Fruit fly (Drosophila melanogaster) whole organism, embryonic: ENCODE results near the gene mRpL20.
A peak's percentile ranks its signal among the peaks of the same experiment; 100 is the strongest.

Experiments used
- Atf6 ChIP-seq: fragments of 200-800 bp; sonication (Bioruptor generic); IDR thresholded peaks from 2 replicates; pipeline ENCODE4 v1.3.6; 2022; ENCODE audit warnings: missing biosample characterization, missing genetic modification characterization
- CG1024 ChIP-seq: fragments of 200-800 bp; sonication (Bioruptor generic); IDR thresholded peaks from 2 replicates; pipeline ENCODE4 v1.3.6; 2022; ENCODE audit warnings: missing biosample characterization, missing genetic modification characterization
- CG10979 ChIP-seq: fragments of 200-800 bp; sonication (Bioruptor generic); optimal IDR thresholded peaks from 2 replicates; lab custom pipeline; 2018; ENCODE audit warnings: missing biosample characterization, mild to moderate bottlenecking, missing genetic modification characterization, moderate library complexity
- CG11456 ChIP-seq: fragments of 200-800 bp; sonication (Bioruptor generic); IDR thresholded peaks from 3 replicates; pipeline ENCODE4 v1.3.6; 2022; ENCODE audit warnings: missing biosample characterization, missing genetic modification characterization
- CG12391 ChIP-seq: fragments of 200-800 bp; sonication (Bioruptor generic); optimal IDR thresholded peaks from 3 replicates; lab custom pipeline; 2018; ENCODE audit warnings: missing biosample characterization, mild to moderate bottlenecking, missing genetic modification characterization, moderate library complexity
- CG13894 ChIP-seq: fragments of 200-800 bp; sonication (Bioruptor generic); optimal IDR thresholded peaks from 3 replicates; lab custom pipeline; 2018; ENCODE audit warnings: missing biosample characterization, mild to moderate bottlenecking, missing genetic modification characterization, moderate library complexity
- CG17829 ChIP-seq: fragments of 200-800 bp; optimal IDR thresholded peaks from 2 replicates; lab custom pipeline; 2019; ENCODE audit warnings: missing biosample characterization, mild to moderate bottlenecking, missing genetic modification characterization, moderate library complexity
- CG2120 ChIP-seq: fragments of 200-800 bp; sonication (Bioruptor generic); optimal IDR thresholded peaks from 3 replicates; lab custom pipeline; 2016; ENCODE audit warnings: missing biosample characterization, missing genetic modification characterization
- CG2712 ChIP-seq: fragments of 200-800 bp; optimal IDR thresholded peaks from 3 replicates; lab custom pipeline; 2019; ENCODE audit warnings: missing biosample characterization, mild to moderate bottlenecking, missing genetic modification characterization, moderate library complexity
- CG30431 ChIP-seq: fragments of 200-800 bp; sonication (Bioruptor generic); optimal IDR thresholded peaks from 2 replicates; lab custom pipeline; 2017; ENCODE audit warnings: missing biosample characterization, missing genetic modification characterization
- CG31224 ChIP-seq: fragments of 200-800 bp; sonication (Bioruptor generic); IDR thresholded peaks from 2 replicates; pipeline ENCODE4 v1.3.6; 2022; ENCODE audit warnings: missing biosample characterization, missing genetic modification characterization
- CG4424 ChIP-seq: fragments of 200-800 bp; sonication (Bioruptor generic); optimal IDR thresholded peaks from 3 replicates; lab custom pipeline; 2016; ENCODE audit warnings: missing biosample characterization, missing genetic modification characterization
- CG4617 ChIP-seq: fragments of 200-800 bp; sonication (Bioruptor generic); optimal IDR thresholded peaks from 3 replicates; lab custom pipeline; 2016; ENCODE audit warnings: missing biosample characterization, missing genetic modification characterization, borderline replicate concordance
- CG6254 ChIP-seq: fragments of 200-800 bp; sonication (Bioruptor generic); optimal IDR thresholded peaks from 3 replicates; lab custom pipeline; 2017; ENCODE audit warnings: mild to moderate bottlenecking, missing biosample characterization, missing genetic modification reagents, missing genetic modification characterization
- CG6272 ChIP-seq: fragments of 200-800 bp; sonication (Bioruptor generic); IDR thresholded peaks from 2 replicates; pipeline ENCODE4 v1.3.6; 2022; ENCODE audit warnings: missing biosample characterization, missing genetic modification characterization
- CG7839 ChIP-seq: fragments of 200-800 bp; sonication (Bioruptor generic); optimal IDR thresholded peaks from 3 replicates; lab custom pipeline; 2018; ENCODE audit warnings: missing biosample characterization, mild to moderate bottlenecking, missing genetic modification characterization, moderate library complexity
- CG8924 ChIP-seq: fragments of 200-800 bp; optimal IDR thresholded peaks from 3 replicates; lab custom pipeline; 2019; ENCODE audit warnings: missing biosample characterization, mild to moderate bottlenecking, missing genetic modification characterization, moderate library complexity
- CG9727 ChIP-seq: fragments of 200-800 bp; sonication (Bioruptor generic); optimal IDR thresholded peaks from 3 replicates; lab custom pipeline; 2017; ENCODE audit warnings: missing biosample characterization, mild to moderate bottlenecking, missing genetic modification characterization
- CoRest ChIP-seq: fragments of 200-800 bp; sonication (Bioruptor generic); optimal IDR thresholded peaks from 3 replicates; lab custom pipeline; 2018; ENCODE audit warnings: missing biosample characterization, mild to moderate bottlenecking, missing genetic modification characterization, moderate library complexity
- Hr51 ChIP-seq, 2 experiments: fragments of 200-800 bp; sonication (Bioruptor generic); optimal IDR thresholded peaks; 2 replicates in 1 of 2; 3 replicates in 1 of 2; lab custom pipeline; 2016 to 2018; ENCODE audit warnings: missing biosample characterization in 2 of 2, missing genetic modification characterization in 2 of 2, mild to moderate bottlenecking in 1 of 2, moderate library complexity in 1 of 2
- Oaz ChIP-seq: fragments of 200-800 bp; sonication (Bioruptor generic); IDR thresholded peaks from 2 replicates; pipeline ENCODE4 v1.3.6; 2022; ENCODE audit warnings: missing biosample characterization, missing genetic modification characterization
- Oli ChIP-seq: fragments of 200-800 bp; sonication (Bioruptor generic); optimal IDR thresholded peaks from 2 replicates; lab custom pipeline; 2018; ENCODE audit warnings: missing biosample characterization, mild to moderate bottlenecking, missing genetic modification characterization, moderate library complexity
- Pdp1 ChIP-seq, 2 experiments: fragments of 200-800 bp; sonication (Bioruptor generic); optimal IDR thresholded peaks; 3 replicates each; lab custom pipeline; 2016; ENCODE audit warnings: missing biosample characterization in 2 of 2, missing genetic modification characterization in 2 of 2, mild to moderate bottlenecking in 1 of 2, moderate library complexity in 1 of 2
- Rfx ChIP-seq: fragments of 200-800 bp; sonication (Bioruptor generic); IDR thresholded peaks from 2 replicates; pipeline ENCODE4 v1.3.6; 2022; ENCODE audit warnings: missing biosample characterization, missing genetic modification characterization
- Scr ChIP-seq: fragments of 200-800 bp; sonication (Bioruptor generic); IDR thresholded peaks from 2 replicates; pipeline ENCODE4 v1.3.6; 2022; ENCODE audit warnings: missing biosample characterization, missing genetic modification characterization; ENCODE audit not compliant: partially characterized antibody
- Ssrp ChIP-seq: fragments of 200-800 bp; sonication (Bioruptor generic); optimal IDR thresholded peaks from 2 replicates; lab custom pipeline; 2018; ENCODE audit warnings: missing biosample characterization, mild to moderate bottlenecking, missing genetic modification characterization, moderate library complexity
- Xrp1 ChIP-seq: fragments of 200-800 bp; sonication (Bioruptor generic); IDR thresholded peaks from 2 replicates; pipeline ENCODE4 v1.3.6; 2022; ENCODE audit warnings: missing biosample characterization, missing genetic modification characterization
- ap ChIP-seq: fragments of 200-800 bp; sonication (Bioruptor generic); IDR thresholded peaks from 2 replicates; pipeline ENCODE4 v1.3.6; 2022; ENCODE audit warnings: missing biosample characterization, missing genetic modification characterization
- az2 ChIP-seq: fragments of 200-800 bp; sonication (Bioruptor generic); optimal IDR thresholded peaks from 3 replicates; lab custom pipeline; 2016; ENCODE audit warnings: missing biosample characterization, missing genetic modification characterization
- dpn ChIP-seq, 2 experiments: fragments of 200-800 bp; sonication (Bioruptor generic); optimal IDR thresholded peaks; 3 replicates each; lab custom pipeline; 2016; ENCODE audit warnings: missing biosample characterization in 2 of 2, missing genetic modification characterization in 2 of 2
- dysf ChIP-seq: fragments of 200-800 bp; sonication (Bioruptor generic); IDR thresholded peaks from 3 replicates; pipeline ENCODE4 v1.3.6; 2022; ENCODE audit warnings: missing biosample characterization, missing genetic modification characterization
- emc ChIP-seq: fragments of 200-800 bp; sonication (Bioruptor generic); optimal IDR thresholded peaks from 2 replicates; lab custom pipeline; 2016; ENCODE audit warnings: missing biosample characterization, missing genetic modification characterization
- exex ChIP-seq: fragments of 200-800 bp; sonication (Bioruptor generic); optimal IDR thresholded peaks from 4 replicates; lab custom pipeline; 2018; ENCODE audit warnings: missing biosample characterization, mild to moderate bottlenecking, missing genetic modification characterization, moderate library complexity
- gem ChIP-seq: fragments of 200-800 bp; sonication (Bioruptor generic); optimal IDR thresholded peaks from 2 replicates; lab custom pipeline; 2019; ENCODE audit warnings: missing biosample characterization, mild to moderate bottlenecking, missing genetic modification characterization, moderate library complexity
- gfzf ChIP-seq: fragments of 200-800 bp; sonication (Bioruptor generic); optimal IDR thresholded peaks from 2 replicates; lab custom pipeline; 2016; ENCODE audit warnings: missing biosample characterization, mild to moderate bottlenecking, missing genetic modification characterization, moderate library complexity
- grn ChIP-seq: fragments of 200-800 bp; sonication (Bioruptor generic); optimal IDR thresholded peaks from 3 replicates; lab custom pipeline; 2017; ENCODE audit warnings: missing biosample characterization, missing genetic modification characterization
- jing ChIP-seq: fragments of 200-800 bp; sonication (Bioruptor generic); optimal IDR thresholded peaks from 2 replicates; lab custom pipeline; 2018; ENCODE audit warnings: missing biosample characterization, mild to moderate bottlenecking, missing genetic modification characterization
- kay ChIP-seq: fragments of 200-800 bp; sonication (Bioruptor generic); optimal IDR thresholded peaks from 2 replicates; lab custom pipeline; 2016; ENCODE audit warnings: missing biosample characterization, missing genetic modification characterization
- lab ChIP-seq: fragments of 200-800 bp; sonication (Bioruptor generic); optimal IDR thresholded peaks from 3 replicates; lab custom pipeline; 2017; ENCODE audit warnings: missing biosample characterization, missing genetic modification characterization, mild to moderate bottlenecking, moderate library complexity, missing genetic modification reagents
- lmd ChIP-seq: fragments of 200-800 bp; sonication (Bioruptor generic); IDR thresholded peaks from 2 replicates; pipeline ENCODE4 v1.3.6; 2022; ENCODE audit warnings: missing biosample characterization, missing genetic modification characterization
- pan ChIP-seq, 4 experiments: fragments of >200 bp in 3 of 4; fragments of 200-800 bp in 1 of 4; sonication (Bioruptor generic) in 1 of 4; optimal IDR thresholded peaks in 3 of 4; IDR thresholded peaks in 1 of 4; 2 replicates each; pipeline versions ENCODE4 v1.3.6 to Lab custom; 2017 to 2022; ENCODE audit warnings: missing biosample characterization in 2 of 4, missing genetic modification characterization in 2 of 4, mixed read lengths in 1 of 4
- prd ChIP-seq, 3 experiments: fragments of >200 bp in 2 of 3; fragments of 200-800 bp in 1 of 3; sonication (Bioruptor generic) in 1 of 3; optimal IDR thresholded peaks in 2 of 3; IDR thresholded peaks in 1 of 3; 2 replicates in 2 of 3; 3 replicates in 1 of 3; pipeline versions ENCODE4 v1.3.6 to Lab custom; 2017 to 2022; ENCODE audit warnings: missing biosample characterization in 1 of 3, missing genetic modification characterization in 1 of 3
- row ChIP-seq: fragments of 200-800 bp; sonication (Bioruptor generic); IDR thresholded peaks from 3 replicates; pipeline ENCODE4 v1.3.6; 2022; ENCODE audit warnings: missing biosample characterization, missing genetic modification characterization
- slbo ChIP-seq: fragments of 200-800 bp; sonication (Bioruptor generic); IDR thresholded peaks from 2 replicates; pipeline ENCODE4 v1.3.6; 2022; ENCODE audit warnings: missing biosample characterization, missing genetic modification characterization
- unpg ChIP-seq: fragments of 200-800 bp; sonication (Bioruptor generic); optimal IDR thresholded peaks from 3 replicates; lab custom pipeline; 2018; ENCODE audit warnings: missing biosample characterization, mild to moderate bottlenecking, missing genetic modification characterization, moderate library complexity
- wek ChIP-seq: fragments of 200-800 bp; sonication (Bioruptor generic); optimal IDR thresholded peaks from 3 replicates; lab custom pipeline; 2018; ENCODE audit warnings: missing biosample characterization, mild to moderate bottlenecking, missing genetic modification characterization, moderate library complexity
- zf30C ChIP-seq: fragments of 200-800 bp; sonication (Bioruptor generic); optimal IDR thresholded peaks from 3 replicates; lab custom pipeline; 2018; ENCODE audit warnings: missing biosample characterization, mild to moderate bottlenecking, missing genetic modification characterization

The mRpL20 gene

DNA sequence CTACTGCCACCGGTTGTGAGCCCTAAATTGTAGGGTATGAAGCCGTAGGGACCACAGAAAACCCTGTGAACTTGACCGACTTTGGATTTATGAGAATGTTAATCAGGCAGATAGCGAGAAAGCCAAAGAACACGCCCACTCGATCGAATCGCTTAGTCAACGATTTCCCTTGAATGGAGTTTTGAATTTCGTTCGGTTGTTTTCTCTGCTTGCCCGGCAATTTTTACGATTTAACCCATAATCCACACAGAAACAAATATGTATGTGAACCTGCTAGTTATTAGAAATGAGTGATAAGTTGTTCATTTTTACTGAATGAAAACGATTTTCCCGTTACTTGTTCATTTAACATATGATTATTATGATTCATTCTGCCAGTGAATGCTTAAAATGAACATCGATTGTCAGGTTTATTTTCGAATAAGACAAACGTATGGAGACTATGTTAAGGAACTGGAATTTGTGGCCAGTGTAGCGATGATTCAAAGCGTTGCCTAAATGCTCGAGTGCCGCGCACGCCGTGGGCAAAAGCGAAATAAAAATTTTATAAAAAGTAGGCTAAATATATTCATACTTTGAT is 12.5 kb upstream of the mRpL20 start (continued):
- TF ChIP-seq slbo (GFP tag; lab: Robert Waterston, UW) = peak; percentile 22; the same call in 1 of the 2 replicates
- TF ChIP-seq CG31224 = peak; percentile 6; the same call in 1 of the 2 replicates
- TF ChIP-seq Rfx (GFP tag; lab: Robert Waterston, UW) = peak; percentile 22; the same call in 1 of the 2 replicates
- TF ChIP-seq CG8924 = peak; percentile 22
- TF ChIP-seq CG9727 = no peak
- TF ChIP-seq CG7839 = peak; percentile 49
- peak in 1 of 2 experiments; percentile 16 for TF ChIP-seq Pdp1 (GFP tag; optimal IDR thresholded peaks at IDR 0.05; lab: Kevin White, UChicago)
- TF ChIP-seq CG12391 (tag; lab: Kevin White, UChicago) = peak; percentile 20
- TF ChIP-seq dpn (GFP tag; optimal IDR thresholded peaks at IDR 0.05; lab: Kevin White, UChicago) = peak in 1 of 2 experiments; percentile 2
- peak; percentile 2 for TF ChIP-seq jing
- no peak for TF ChIP-seq CG6254 (GFP tag; lab: Kevin White, UChicago)
- peak; percentile 3 for TF ChIP-seq CG10979 (tag; lab: Kevin White, UChicago)
- TF ChIP-seq CG2712 (tag; lab: Kevin White, UChicago) = peak; percentile 41
- TF ChIP-seq unpg = peak; percentile 25
- TF ChIP-seq Oaz (GFP tag; lab: Robert Waterston, UW) = 0 out of 2 replicates have a peak, but pooled peaks have one; percentile 26
- peak; percentile 47 for TF ChIP-seq CoRest (tag; lab: Kevin White, UChicago)
- TF ChIP-seq grn (GFP tag; lab: Kevin White, UChicago) = no peak
- peak; percentile 1 for TF ChIP-seq Ssrp
- peak; percentile 11 for TF ChIP-seq az2 (GFP tag; lab: Kevin White, UChicago)
- no peak for TF ChIP-seq Atf6
- TF ChIP-seq zf30C = peak; percentile 33
- TF ChIP-seq Hr51 (GFP tag; optimal IDR thresholded peaks at IDR 0.05; lab: Kevin White, UChicago) = peak in 1 of 2 experiments; percentile 58
- no peak for TF ChIP-seq wek (GFP tag; lab: Kevin White, UChicago)
- TF ChIP-seq Scr (GFP tag; lab: Robert Waterston, UW) = no peak
- TF ChIP-seq dysf = peak; percentile 58; the same call in 1 of the 3 replicates
- no peak for TF ChIP-seq CG13894 (tag; lab: Kevin White, UChicago)
- peak; percentile 22 for TF ChIP-seq CG2120 (GFP tag; lab: Kevin White, UChicago)
- TF ChIP-seq kay = peak; percentile 42
- no peak for TF ChIP-seq CG4424 (GFP tag; lab: Kevin White, UChicago)
- peak; percentile 53 for TF ChIP-seq gem (tag; lab: Kevin White, UChicago)
- peak; percentile 47 for TF ChIP-seq Oli (tag; lab: Kevin White, UChicago)
- no peak for TF ChIP-seq CG4617 (GFP tag; lab: Kevin White, UChicago)
- TF ChIP-seq lab (GFP tag; lab: Kevin White, UChicago) = no peak
- no peak; the same call in 1 of the 2 replicates for TF ChIP-seq Xrp1 (GFP tag; lab: Robert Waterston, UW)
- TF ChIP-seq CG6272 (GFP tag; lab: Robert Waterston, UW) = no peak
- no peak for TF ChIP-seq exex
- TF ChIP-seq CG1024 (GFP tag; lab: Robert Waterston, UW) = no peak
- no peak for TF ChIP-seq pan (optimal IDR thresholded peaks at IDR 0.05; lab: Kevin White, UChicago)
- peak in 1 of 2 experiments; percentile 53 for TF ChIP-seq pan (GFP tag; optimal IDR thresholded peaks at IDR 0.05 in 1 of 2, IDR thresholded peaks at IDR 0.05 in 1 of 2)
- no peak for TF ChIP-seq ap
- TF ChIP-seq gfzf (GFP tag; lab: Kevin White, UChicago) = no peak
- peak; percentile 63 for TF ChIP-seq row
- TF ChIP-seq CG30431 (GFP tag; lab: Kevin White, UChicago) = no peak
- no peak for TF ChIP-seq emc (GFP tag; lab: Kevin White, UChicago)
- TF ChIP-seq lmd (GFP tag; lab: Robert Waterston, UW) = peak; percentile 31; the same call in 1 of the 2 replicates
- TF ChIP-seq CG11456 = no peak
- peak; percentile 19 for TF ChIP-seq CG17829 (tag; lab: Kevin White, UChicago)
- TF ChIP-seq prd (optimal IDR thresholded peaks at IDR 0.05; lab: Kevin White, UChicago) = no peak
- TF ChIP-seq prd (GFP tag; IDR thresholded peaks at IDR 0.05; lab: Robert Waterston, UW) = peak; percentile 39; the same call in 1 of the 3 replicates
